Fruit fly (Drosophila melanogaster): Measurements from ENCODE around the gene Kcmf1.

Kcmf1 gene

dm6 chr3R:9031797-9032418, 17.2 kb upstream of the Kcmf1 start (continued):
- TF ChIP-seq CG9932 (GFP tag; IDR thresholded peaks at IDR 0.05): peak; percentile 87
- TF ChIP-seq mirr (GFP tag; optimal IDR thresholded peaks at IDR 0.05): no peak
- no peak for TF ChIP-seq CG7963 (GFP tag; IDR thresholded peaks at IDR 0.05; ENCODE audit: partially characterized antibody)
- peak; percentile 45 for TF ChIP-seq CG8944 (GFP tag; optimal IDR thresholded peaks at IDR 0.05)
- TF ChIP-seq sc (optimal IDR thresholded peaks at IDR 0.05): no peak
- TF ChIP-seq sc (GFP tag; optimal IDR thresholded peaks at IDR 0.05): peak; percentile 61
- peak; percentile 77 for TF ChIP-seq gt (GFP tag; IDR thresholded peaks at IDR 0.05)
- TF ChIP-seq sim (GFP tag; IDR thresholded peaks at IDR 0.05): no peak
- peak; percentile 93 for TF ChIP-seq CG5953 (GFP tag; IDR thresholded peaks at IDR 0.05)
- TF ChIP-seq slbo (GFP tag; IDR thresholded peaks at IDR 0.05): peak; percentile 95
- no peak for TF ChIP-seq Elba2 (GFP tag; optimal IDR thresholded peaks at IDR 0.05)
- peak; percentile 70 for TF ChIP-seq CG14710 (tag; optimal IDR thresholded peaks at IDR 0.05)
- peak; percentile 53 for TF ChIP-seq Hmx (GFP tag; optimal IDR thresholded peaks at IDR 0.05)
- TF ChIP-seq CG2712 (tag; optimal IDR thresholded peaks at IDR 0.05): peak; percentile 86
- TF ChIP-seq CG43689 (GFP tag; IDR thresholded peaks at IDR 0.05): peak; percentile 86
- peak; percentile 38 for TF ChIP-seq Ets97D (GFP tag; optimal IDR thresholded peaks at IDR 0.05)
- peak; percentile 47 for TF ChIP-seq kah (GFP tag; optimal IDR thresholded peaks at IDR 0.05)
- peak; percentile 94 for TF ChIP-seq Ptx1 (GFP tag; IDR thresholded peaks at IDR 0.05)
- TF ChIP-seq ara (GFP tag; IDR thresholded peaks at IDR 0.05): peak; percentile 88
- peak; percentile 86 for TF ChIP-seq CG13424 (tag; optimal IDR thresholded peaks at IDR 0.05)
- peak; percentile 86 for TF ChIP-seq E2f1 (GFP tag; IDR thresholded peaks at IDR 0.05)
- TF ChIP-seq Deaf1 (tag; optimal IDR thresholded peaks at IDR 0.05): peak; percentile 79
- peak; percentile 42 for TF ChIP-seq CG10565 (GFP tag; optimal IDR thresholded peaks at IDR 0.05)
- no peak for TF ChIP-seq prd (optimal IDR thresholded peaks at IDR 0.05)
- TF ChIP-seq prd (GFP tag; IDR thresholded peaks at IDR 0.05): peak; percentile 90
- TF ChIP-seq slp2 (GFP tag; optimal IDR thresholded peaks at IDR 0.05): peak; percentile 58
- TF ChIP-seq CG13296 (GFP tag; optimal IDR thresholded peaks at IDR 0.05): peak; percentile 80
- TF ChIP-seq CG17186 (GFP tag; optimal IDR thresholded peaks at IDR 0.05): peak; percentile 73
- TF ChIP-seq CG10274 (GFP tag; optimal IDR thresholded peaks at IDR 0.05): peak; percentile 69
- peak; percentile 88 for TF ChIP-seq tap (tag; optimal IDR thresholded peaks at IDR 0.05)
- peak; percentile 76 for TF ChIP-seq tx (GFP tag; optimal IDR thresholded peaks at IDR 0.05)
- TF ChIP-seq TFAM (GFP tag; optimal IDR thresholded peaks at IDR 0.05): peak; percentile 14
- peak; percentile 90 for TF ChIP-seq CG32772 (GFP tag; IDR thresholded peaks at IDR 0.05)
- TF ChIP-seq CG11093 (GFP tag; IDR thresholded peaks at IDR 0.05): peak; percentile 89
- TF ChIP-seq Hr39 (optimal IDR thresholded peaks at IDR 0.05): no peak
- TF ChIP-seq ind (GFP tag; optimal IDR thresholded peaks at IDR 0.05): peak; percentile 87
- peak; percentile 92 for TF ChIP-seq CG18599 (GFP tag; optimal IDR thresholded peaks at IDR 0.05)
- TF ChIP-seq grau (tag; optimal IDR thresholded peaks at IDR 0.05): peak; percentile 84
- peak; percentile 86 for TF ChIP-seq ewg (GFP tag; optimal IDR thresholded peaks at IDR 0.05)
- peak; percentile 77 for TF ChIP-seq CG3407 (GFP tag; optimal IDR thresholded peaks at IDR 0.05)
- peak; percentile 43 for TF ChIP-seq twi (tag; optimal IDR thresholded peaks at IDR 0.05)
- TF ChIP-seq gcm2 (GFP tag; optimal IDR thresholded peaks at IDR 0.05): peak; percentile 85
- peak; percentile 85 for TF ChIP-seq pho (GFP tag; optimal IDR thresholded peaks at IDR 0.05)
- TF ChIP-seq MBD-R2 (GFP tag; IDR thresholded peaks at IDR 0.05): peak; percentile 85
- TF ChIP-seq ato (GFP tag; IDR thresholded peaks at IDR 0.05; ENCODE audit: partially characterized antibody): no peak
- TF ChIP-seq Jarid2 (GFP tag; optimal IDR thresholded peaks at IDR 0.05): peak; percentile 52
- peak; percentile 83 for TF ChIP-seq CG4820 (GFP tag; optimal IDR thresholded peaks at IDR 0.05)
- TF ChIP-seq vnd (GFP tag; IDR thresholded peaks at IDR 0.05; ENCODE audit: partially characterized antibody): no peak
- TF ChIP-seq Med (GFP tag): peak; percentile 97
- peak; percentile 74 for TF ChIP-seq eyg (GFP tag; optimal IDR thresholded peaks at IDR 0.05)
- TF ChIP-seq Nf-YA (GFP tag; IDR thresholded peaks at IDR 0.05): peak; percentile 84
